Worm (Caenorhabditis elegans) whole organism, midembryonic: ENCODE data around the gene sym-4.

Experiments used
- cog-1 ChIP-seq: sonication (generic microtip); optimal IDR thresholded peaks from 2 replicates; lab custom pipeline; 2016; ENCODE audit warnings: missing genetic modification characterization, missing compliant biosample characterization
- klf-2 ChIP-seq: fragments of 200-800 bp; sonication (Bioruptor generic); conservative IDR thresholded peaks from 2 replicates; pipeline ENCODE4 v1.3.6; 2022; ENCODE audit warnings: missing genetic modification reagents, missing genetic modification characterization, missing compliant biosample characterization
- ref-1 ChIP-seq: fragments of 200-800 bp; sonication (Bioruptor generic); conservative IDR thresholded peaks from 2 replicates; pipeline ENCODE4 v1.3.6; 2022; ENCODE audit warnings: missing genetic modification reagents, missing genetic modification characterization, missing compliant biosample characterization
- ztf-23 ChIP-seq: fragments of 200-800 bp; sonication (Bioruptor generic); IDR thresholded peaks from 2 replicates; pipeline ENCODE4 v1.3.6; 2022; ENCODE audit warnings: missing genetic modification reagents, missing genetic modification characterization, missing compliant biosample characterization

ce11 chrX:14179488-14179887, 10.1 kb upstream of the sym-4 start:
- TF ChIP-seq ztf-23 = no peak
- TF ChIP-seq cog-1 (tag; lab: Kevin White, UChicago) = no peak
- TF ChIP-seq ref-1 (GFP tag; lab: Robert Waterston, UW) = no peak
- no peak for TF ChIP-seq klf-2
